Worm (Caenorhabditis elegans) whole organism, L3 larva: ENCODE measurements around the gene F25B5.3.

Experiments
- ama-1 ChIP-seq: fragments of 150-350 bp; optimal IDR thresholded peaks from 2 replicates; lab custom pipeline; 2018
- ceh-9 ChIP-seq: sonication (generic microtip); optimal IDR thresholded peaks from 2 replicates; lab custom pipeline; 2018; ENCODE audit warnings: missing biosample characterization, missing genetic modification characterization
- egl-27 ChIP-seq: sonication (generic microtip); optimal IDR thresholded peaks from 4 replicates; lab custom pipeline; 2017; ENCODE audit warnings: missing biosample characterization, missing genetic modification reagents, missing genetic modification characterization
- jun-1 ChIP-seq: fragments of 150-350 bp; optimal IDR thresholded peaks from 2 replicates; lab custom pipeline; 2014; ENCODE audit warnings: missing biosample characterization, missing genetic modification reagents, missing genetic modification characterization
- mdl-1 ChIP-seq: fragments of 150-350 bp; optimal IDR thresholded peaks from 2 replicates; lab custom pipeline; 2014; ENCODE audit warnings: missing biosample characterization, missing genetic modification characterization
- nhr-67 ChIP-seq: fragments of 150-350 bp; optimal IDR thresholded peaks from 2 replicates; lab custom pipeline; 2014; ENCODE audit warnings: missing biosample characterization, missing genetic modification characterization
- pha-4 ChIP-seq: fragments of 150-350 bp; optimal IDR thresholded peaks from 2 replicates; lab custom pipeline; 2014; ENCODE audit warnings: missing biosample characterization, missing genetic modification reagents, missing genetic modification characterization
- pqm-1 ChIP-seq: fragments of 150-350 bp; optimal IDR thresholded peaks from 2 replicates; lab custom pipeline; 2017; ENCODE audit warnings: missing biosample characterization, missing genetic modification characterization, inconsistent platforms
- tbx-2 ChIP-seq: sonication (generic microtip); optimal IDR thresholded peaks from 2 replicates; lab custom pipeline; 2016; ENCODE audit warnings: mild to moderate bottlenecking, missing genetic modification characterization, missing compliant biosample characterization
- unc-39 ChIP-seq: sonication (generic microtip); optimal IDR thresholded peaks from 4 replicates; lab custom pipeline; 2017; ENCODE audit warnings: missing biosample characterization, missing genetic modification characterization
- unc-62 ChIP-seq: fragments of 150-350 bp; sonication (generic microtip); optimal IDR thresholded peaks from 4 replicates; lab custom pipeline; 2014; ENCODE audit warnings: missing biosample characterization, missing genetic modification reagents, missing genetic modification characterization
- zag-1 ChIP-seq: fragments of 150-350 bp; optimal IDR thresholded peaks from 2 replicates; lab custom pipeline; 2014; ENCODE audit warnings: missing biosample characterization, missing genetic modification characterization

- TF ChIP-seq jun-1 (tag; lab: Kevin White, UChicago) (no peak), unc-39 (tag; lab: Kevin White, UChicago) (no peak), pqm-1 (tag; lab: Kevin White, UChicago) (no peak), egl-27 (tag; lab: Kevin White, UChicago) (no peak), tbx-2 (tag; lab: Kevin White, UChicago) (no peak), mdl-1 (no peak), pha-4 (tag; lab: Kevin White, UChicago) (no peak), unc-62 (GFP tag; lab: Kevin White, UChicago) (no peak), ama-1 (lab: Kevin White, UChicago) (peak; percentile 27), ceh-9 (tag; lab: Kevin White, UChicago) (no peak), zag-1 (tag; lab: Kevin White, UChicago) (no peak), nhr-67 (tag; lab: Kevin White, UChicago) (no peak)
These were observed 40.3 kb upstream of the F25B5.3 start, which contains the start of gene C28H8.3 for ce11 chrIII:5908408-5908807.
